Worm (Caenorhabditis elegans): Measurements from ENCODE around the gene F14F9.3.

ce11 chrV:5169586-5169985, 31.6 kb downstream of the F14F9.3 start, which contains the start of gene srt-64:
- TF ChIP-seq tab-1 (GFP tag; IDR thresholded peaks at IDR 0.05) (no peak), flt-1 (GFP tag; IDR thresholded peaks at IDR 0.05) (no peak), klf-2 (GFP tag; conservative IDR thresholded peaks at IDR 0.05) (no peak), T22C8.4 (GFP tag; IDR thresholded peaks at IDR 0.05) (no peak), ztf-23 (GFP tag; IDR thresholded peaks at IDR 0.05) (no peak)
